Fruit fly (Drosophila melanogaster): ENCODE results near the gene lectin-24A.

DNA sequence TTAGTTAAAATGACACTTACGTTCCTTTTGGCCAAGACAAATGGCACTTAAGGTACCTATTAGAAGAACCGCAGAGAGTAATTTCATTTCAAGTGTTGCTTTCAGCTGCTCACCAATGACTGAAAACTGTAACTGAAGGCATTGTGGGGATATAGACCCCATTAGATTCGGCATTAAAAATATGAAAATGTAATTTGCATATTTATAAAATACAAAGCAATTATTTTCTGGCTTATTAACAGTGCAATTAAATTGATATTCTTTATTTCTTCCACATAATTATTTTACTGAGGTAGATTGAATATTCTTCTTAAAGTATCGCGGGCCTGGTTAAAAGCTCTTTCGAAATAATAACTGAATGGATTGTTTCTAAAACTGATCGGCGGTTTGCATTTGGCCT, 48.5 kb downstream of the lectin-24A start, which contains the start of gene Sfp24Bd:
- TF ChIP-seq Myc (optimal IDR thresholded peaks at IDR 0.05) (no peak), Sin3A (optimal IDR thresholded peaks at IDR 0.05) (no peak), psq (optimal IDR thresholded peaks at IDR 0.05) (no peak), h (optimal IDR thresholded peaks at IDR 0.05) (no peak), ttk (optimal IDR thresholded peaks at IDR 0.05) (no peak), insv (optimal IDR thresholded peaks at IDR 0.05) (no peak)
